Worm (Caenorhabditis elegans): ENCODE data around the gene mff-1.

The mff-1 gene

ce11 chrX:13016290-13016689, 29.3 kb upstream of the mff-1 start:
- TF ChIP-seq nhr-76 (tag; optimal IDR thresholded peaks at IDR 0.05) (no peak), aly-2 (tag; optimal IDR thresholded peaks at IDR 0.05) (no peak), nhr-25 (tag; optimal IDR thresholded peaks at IDR 0.05) (peak; percentile 54), nfya-1 (tag; optimal IDR thresholded peaks at IDR 0.05; ENCODE audit: insufficient read depth) (no peak)

- TF ChIP-seq nhr-25 (tag; optimal IDR thresholded peaks at IDR 0.05) (peak; percentile 94), mdl-1 (tag; optimal IDR thresholded peaks at IDR 0.05) (no peak), unc-62 (GFP tag; optimal IDR thresholded peaks at IDR 0.05) (no peak), elt-3 (tag; optimal IDR thresholded peaks at IDR 0.05) (no peak), pqm-1 (tag; optimal IDR thresholded peaks at IDR 0.05) (no peak), nfya-1 (tag; optimal IDR thresholded peaks at IDR 0.05; ENCODE audit: insufficient read depth) (peak; percentile 1), nhr-11 (tag; optimal IDR thresholded peaks at IDR 0.05) (no peak), ama-1 (optimal IDR thresholded peaks at IDR 0.05) (no peak), ztf-11 (tag; optimal IDR thresholded peaks at IDR 0.05) (no peak), fos-1 (tag; optimal IDR thresholded peaks at IDR 0.05) (no peak), fkh-2 (tag; optimal IDR thresholded peaks at IDR 0.05) (no peak), R02D3.7 (tag; optimal IDR thresholded peaks at IDR 0.05) (no peak)
These were observed 27.3 kb upstream of the mff-1 start for ce11 chrX:13014341-13014740.

ce11 chrX:13011897-13012296, 24.9 kb upstream of the mff-1 start:
- TF ChIP-seq ztf-11 (tag; optimal IDR thresholded peaks at IDR 0.05) (no peak), fkh-10 (GFP tag; optimal IDR thresholded peaks at IDR 0.05) (no peak), daf-12 (tag; optimal IDR thresholded peaks at IDR 0.05) (no peak), mdl-1 (tag; optimal IDR thresholded peaks at IDR 0.05) (no peak), pqm-1 (tag; optimal IDR thresholded peaks at IDR 0.05) (no peak), nhr-28 (tag; optimal IDR thresholded peaks at IDR 0.05) (no peak), nhr-25 (tag; optimal IDR thresholded peaks at IDR 0.05) (peak; percentile 46), lin-39 (tag; optimal IDR thresholded peaks at IDR 0.05) (no peak), elt-1 (tag; optimal IDR thresholded peaks at IDR 0.05) (peak; percentile 81)

ce11 chrX:13009645-13010044, 22.6 kb upstream of the mff-1 start:
- TF ChIP-seq fos-1 (tag; optimal IDR thresholded peaks at IDR 0.05), result no peak
- no peak for TF ChIP-seq skn-1 (tag; optimal IDR thresholded peaks at IDR 0.05)
- TF ChIP-seq mml-1 (tag; optimal IDR thresholded peaks at IDR 0.05), result no peak
- peak; percentile 39 for TF ChIP-seq nhr-23 (tag; optimal IDR thresholded peaks at IDR 0.05)
- peak; percentile 53 for TF ChIP-seq nhr-43 (tag; optimal IDR thresholded peaks at IDR 0.05; ENCODE audit: poor library complexity, severe bottlenecking)
- no peak for TF ChIP-seq tbx-2 (tag; optimal IDR thresholded peaks at IDR 0.05)
- peak; percentile 100 for TF ChIP-seq nhr-25 (tag; optimal IDR thresholded peaks at IDR 0.05)
- no peak for TF ChIP-seq ceh-82 (tag; optimal IDR thresholded peaks at IDR 0.05)
- no peak for TF ChIP-seq zag-1 (tag; optimal IDR thresholded peaks at IDR 0.05)
- TF ChIP-seq nfya-1 (tag; optimal IDR thresholded peaks at IDR 0.05; ENCODE audit: insufficient read depth), result peak; percentile 27
- no peak for TF ChIP-seq nhr-12 (tag; optimal IDR thresholded peaks at IDR 0.05)
- TF ChIP-seq sea-2 (GFP tag; optimal IDR thresholded peaks at IDR 0.05), result no peak
- no peak for TF ChIP-seq nhr-77 (tag; optimal IDR thresholded peaks at IDR 0.05)
- peak; percentile 17 for TF ChIP-seq egl-5 (tag; optimal IDR thresholded peaks at IDR 0.05)
- TF ChIP-seq mdl-1 (tag; optimal IDR thresholded peaks at IDR 0.05), result no peak
- TF ChIP-seq hmg-11 (tag; optimal IDR thresholded peaks at IDR 0.05), result no peak
- TF ChIP-seq unc-39 (tag; optimal IDR thresholded peaks at IDR 0.05), result no peak

- peak; percentile 23 for TF ChIP-seq nhr-43 (tag; optimal IDR thresholded peaks at IDR 0.05; ENCODE audit: poor library complexity, severe bottlenecking)
- TF ChIP-seq nhr-25 (tag; optimal IDR thresholded peaks at IDR 0.05), result peak; percentile 100
- TF ChIP-seq nfya-1 (tag; optimal IDR thresholded peaks at IDR 0.05; ENCODE audit: insufficient read depth), result no peak
- TF ChIP-seq fkh-2 (tag; optimal IDR thresholded peaks at IDR 0.05), result no peak
- TF ChIP-seq elt-3 (tag; optimal IDR thresholded peaks at IDR 0.05), result peak in 1 of 3 experiments; percentile 58
These were observed 21.9 kb upstream of the mff-1 start for ce11 chrX:13008895-13009294.

Measured in whole organism, L3 larva.